Fruit fly (Drosophila melanogaster): ENCODE measurements around the gene Hibch.

- TF ChIP-seq CG17806 (tag; optimal IDR thresholded peaks at IDR 0.05) (no peak), CG14655 (GFP tag; optimal IDR thresholded peaks at IDR 0.05) (no peak), Pif1A (GFP tag; optimal IDR thresholded peaks at IDR 0.05) (no peak), gl (tag; optimal IDR thresholded peaks at IDR 0.05) (no peak), CG8159 (tag; optimal IDR thresholded peaks at IDR 0.05) (no peak), CG8301 (tag; optimal IDR thresholded peaks at IDR 0.05) (no peak), fd96Ca (GFP tag; IDR thresholded peaks at IDR 0.05) (no peak), EcR (GFP tag; optimal IDR thresholded peaks at IDR 0.05) (no peak), CG32121 (GFP tag; IDR thresholded peaks at IDR 0.05) (no peak), CG4496 (GFP tag; IDR thresholded peaks at IDR 0.05) (no peak), Ets98B (GFP tag; IDR thresholded peaks at IDR 0.05) (no peak)
These were observed 46.3 kb upstream of the Hibch start for dm6 chr3R:15310695-15311094.
